Fruit fly (Drosophila melanogaster): ENCODE results near the gene Plzf.

DNA sequence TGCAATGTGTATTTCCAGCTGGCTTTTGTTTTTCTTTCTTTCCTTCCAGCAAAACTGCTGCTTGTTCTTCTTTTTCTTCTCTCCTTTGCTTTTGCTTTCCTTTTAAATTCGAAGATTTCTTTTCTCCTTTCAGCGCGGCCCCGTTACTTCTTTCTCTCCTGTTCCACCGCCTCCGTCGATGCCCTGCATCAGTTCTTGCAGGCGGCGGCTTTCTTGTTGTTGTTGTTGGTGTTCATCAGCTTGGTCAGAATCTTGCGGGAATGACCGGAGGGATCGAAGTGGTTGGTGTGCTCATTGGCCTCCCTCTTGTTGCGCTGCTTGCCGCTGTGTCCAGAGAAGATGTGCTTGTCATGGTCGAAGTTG lies 3.2 kb downstream of the Plzf start:
- TF ChIP-seq psq (GFP tag; optimal IDR thresholded peaks at IDR 0.05) (peak; percentile 95), foxo (GFP tag; optimal IDR thresholded peaks at IDR 0.05) (no peak), Dfd (GFP tag; optimal IDR thresholded peaks at IDR 0.05) (no peak)

Data from whole organism, wandering third instar larva.